Fruit fly (Drosophila melanogaster): ENCODE data around the gene Rpt3.
A peak's percentile ranks its signal among the peaks of the same experiment; 100 is the strongest.

The Rpt3 gene

DNA sequence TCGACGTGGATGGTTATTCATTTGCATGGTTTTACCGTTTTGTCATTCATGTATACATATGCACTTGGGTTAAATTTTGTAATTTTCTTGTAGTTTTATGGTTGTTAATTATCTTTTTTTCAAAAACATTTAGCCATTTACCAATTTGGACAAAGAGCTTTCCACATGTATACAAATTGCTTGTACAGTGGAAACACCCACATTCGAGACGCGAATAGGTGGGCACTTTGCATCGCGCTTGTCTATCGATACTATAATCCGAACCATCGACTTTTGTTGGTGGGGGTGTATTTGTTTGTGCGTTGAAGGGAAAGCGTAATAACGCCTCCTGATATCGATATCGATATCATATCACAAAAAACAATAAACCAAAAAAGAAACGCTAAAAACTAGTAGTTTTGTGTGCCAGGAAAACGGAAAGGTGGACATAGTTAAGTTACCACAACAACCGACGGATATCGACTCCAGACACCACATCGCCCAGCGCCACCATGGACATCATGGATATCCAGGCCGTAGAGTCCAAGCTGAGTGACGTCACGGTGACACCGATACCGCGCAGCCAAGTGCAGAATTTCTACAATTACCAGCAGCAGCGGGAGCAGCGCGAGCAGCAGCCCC, 12.8 kb downstream of the Rpt3 start, which contains the start of gene CDK2AP1 (continued):
- TF ChIP-seq CG5953 (GFP tag; IDR thresholded peaks at IDR 0.05) (no peak), Lim3 (GFP tag; IDR thresholded peaks at IDR 0.05) (no peak), CG12104 (GFP tag; optimal IDR thresholded peaks at IDR 0.05) (no peak), dmrt99B (tag; optimal IDR thresholded peaks at IDR 0.05) (no peak), CG7928 (GFP tag; optimal IDR thresholded peaks at IDR 0.05) (no peak), az2 (GFP tag; optimal IDR thresholded peaks at IDR 0.05) (peak; percentile 16), Meics (GFP tag; optimal IDR thresholded peaks at IDR 0.05) (peak; percentile 0), br (optimal IDR thresholded peaks at IDR 0.05) (no peak), CG2678 (tag; optimal IDR thresholded peaks at IDR 0.05) (peak; percentile 35), kay (GFP tag; optimal IDR thresholded peaks at IDR 0.05) (no peak), zfh1 (GFP tag; IDR thresholded peaks at IDR 0.05) (no peak), CG2129 (GFP tag; IDR thresholded peaks at IDR 0.05; ENCODE audit: partially characterized antibody) (peak; percentile 27; the same call in 1 of the 2 replicates), onecut (GFP tag; IDR thresholded peaks at IDR 0.05) (peak; percentile 15; the same call in 1 of the 2 replicates), CG17612 (GFP tag; IDR thresholded peaks at IDR 0.05) (no peak), CG15479 (GFP tag; optimal IDR thresholded peaks at IDR 0.05) (no peak), CrebB (tag; optimal IDR thresholded peaks at IDR 0.05) (no peak)

DNA sequence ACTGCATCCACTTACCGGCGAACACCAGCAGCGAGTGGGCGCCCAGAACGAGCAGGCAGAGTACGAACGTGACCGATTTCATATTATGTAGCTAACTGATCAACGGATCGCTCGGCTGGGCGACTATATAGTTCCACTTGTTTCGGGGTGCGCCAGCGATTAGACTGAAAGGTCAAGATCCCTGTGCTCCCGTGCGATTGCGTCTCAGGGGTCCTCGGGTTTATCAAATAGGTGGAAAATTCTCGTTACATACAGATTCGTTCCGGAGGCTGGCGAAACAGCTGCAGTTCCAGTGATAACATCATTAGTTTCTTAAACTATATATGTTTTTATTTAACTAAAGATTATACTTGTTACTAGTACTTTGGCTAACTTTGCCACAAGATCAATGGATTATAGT, 15.3 kb downstream of the Rpt3 start, which contains the start of gene ssp7:
ssp7 (minus strand) TSS at position 101 of the 400 bp plus-strand sequence.
- TF ChIP-seq CG34376 (GFP tag; optimal IDR thresholded peaks at IDR 0.05) (peak; percentile 20), HHEX (GFP tag; optimal IDR thresholded peaks at IDR 0.05) (no peak)

DNA sequence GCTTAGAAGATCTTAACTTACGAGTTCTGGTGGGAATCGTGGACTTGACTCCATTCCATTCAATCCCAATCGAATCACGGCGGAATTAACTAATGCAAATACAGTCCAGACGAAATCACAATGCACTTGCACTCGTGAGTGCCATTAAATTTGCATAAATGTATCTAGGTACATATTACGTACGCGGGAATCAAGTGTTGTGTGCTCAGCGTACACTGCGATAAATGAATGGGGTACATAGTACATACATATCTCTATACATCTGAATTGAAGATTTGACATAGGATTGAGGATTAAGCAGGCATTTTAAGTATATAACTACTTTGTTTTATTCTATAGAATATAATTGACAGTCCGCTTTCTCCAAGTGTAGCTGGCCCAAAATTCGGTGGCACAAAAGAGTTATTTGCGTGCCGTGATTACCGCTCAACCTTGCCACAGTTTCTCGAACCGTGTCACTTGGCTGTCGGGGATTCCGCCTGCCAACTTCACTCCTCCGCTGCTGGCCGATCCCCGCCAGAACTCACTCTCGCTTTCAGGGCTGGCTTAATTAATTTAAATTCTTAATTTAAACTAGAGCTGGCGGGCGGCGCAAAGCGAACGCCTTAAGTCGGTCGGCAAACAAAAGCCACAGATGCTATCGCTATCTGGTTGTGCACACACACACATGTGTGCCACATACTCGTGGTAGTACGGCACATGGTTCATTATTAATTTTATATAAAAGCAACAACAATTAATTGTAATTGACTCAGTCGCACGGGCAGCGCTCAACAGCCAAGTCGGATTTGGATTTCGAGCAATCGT, 17.1 kb downstream of the Rpt3 start, which contains the start of the genes CG15199 and CG15202:
CG15199 (minus strand) TSS at position 51 of the 807 bp plus-strand sequence.
CG15202 (plus strand) TSS at position 757 of the 807 bp plus-strand sequence.
- TF ChIP-seq CG7839 (tag; optimal IDR thresholded peaks at IDR 0.05) (peak; percentile 46), CG33557 (GFP tag; optimal IDR thresholded peaks at IDR 0.05) (no peak), dpn (GFP tag; optimal IDR thresholded peaks at IDR 0.05) (peak in 1 of 2 experiments; percentile 8), dmrt99B (tag; optimal IDR thresholded peaks at IDR 0.05) (peak; percentile 50)

DNA sequence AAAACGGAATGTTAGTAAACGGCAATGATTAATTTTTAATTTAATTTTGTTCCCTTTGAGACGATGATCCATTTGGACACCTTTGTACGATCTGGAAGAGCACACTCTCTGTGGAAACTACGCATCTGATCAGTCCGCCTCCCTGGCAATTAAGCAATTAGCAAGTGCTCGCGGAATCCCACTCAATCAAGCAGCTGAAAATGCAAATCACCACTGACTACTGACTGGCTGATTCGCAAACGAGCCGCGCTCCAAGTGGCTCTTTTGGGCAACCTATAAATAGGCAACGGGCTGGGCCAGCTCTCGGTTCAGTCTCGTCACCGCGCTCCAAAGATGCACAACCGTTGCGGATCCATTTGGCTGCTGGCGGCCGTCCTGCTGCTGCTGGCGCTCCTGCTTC, 18.9 kb downstream of the Rpt3 start, which contains the start of gene CG15201:
CG15201 (plus strand) TSS at position 301 of the 400 bp plus-strand sequence.
- TF ChIP-seq z (GFP tag; IDR thresholded peaks at IDR 0.05), result 0 out of 3 replicates have a peak, but pooled peaks have one; percentile 25
- no peak for TF ChIP-seq stc (GFP tag; IDR thresholded peaks at IDR 0.05)

DNA sequence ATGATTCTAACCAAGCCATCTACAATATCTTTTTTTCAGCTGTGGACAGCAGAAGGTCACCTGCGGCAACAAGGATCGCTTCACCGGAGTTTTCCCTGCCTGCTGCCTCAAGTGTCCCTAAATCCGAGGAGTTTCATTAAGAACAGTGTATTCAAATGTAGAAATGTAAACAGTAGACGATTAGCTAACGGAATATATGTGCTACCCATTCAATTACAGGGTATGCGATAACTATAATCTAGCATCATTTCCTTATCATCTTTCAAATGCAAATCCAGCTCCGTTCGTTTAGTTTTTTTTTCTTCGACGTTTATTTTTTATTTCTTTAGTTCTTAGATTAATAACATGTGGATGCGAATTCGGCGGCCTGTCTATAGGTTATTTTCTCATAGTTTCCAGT, 19.7 kb downstream of the Rpt3 start:
- TF ChIP-seq D19B (GFP tag; optimal IDR thresholded peaks at IDR 0.05) (peak; percentile 43), nerfin-1 (tag; optimal IDR thresholded peaks at IDR 0.05) (no peak), Aef1 (GFP tag; IDR thresholded peaks at IDR 0.05) (no peak), Eip74EF (GFP tag; optimal IDR thresholded peaks at IDR 0.05) (no peak), CG2199 (GFP tag; IDR thresholded peaks at IDR 0.05) (0 out of 3 replicates have a peak, but pooled peaks have one; percentile 63), sc (optimal IDR thresholded peaks at IDR 0.05) (no peak), sc (GFP tag; optimal IDR thresholded peaks at IDR 0.05) (no peak), Ssrp (tag; optimal IDR thresholded peaks at IDR 0.05) (no peak), Hr51 (GFP tag; optimal IDR thresholded peaks at IDR 0.05) (no peak), CG16813 (GFP tag; IDR thresholded peaks at IDR 0.05; ENCODE audit: partially characterized antibody) (peak; percentile 56), zfh1 (GFP tag; IDR thresholded peaks at IDR 0.05) (no peak), vnd (GFP tag; IDR thresholded peaks at IDR 0.05; ENCODE audit: partially characterized antibody) (0 out of 3 replicates have a peak, but pooled peaks have one; percentile 16), cad (GFP tag; optimal IDR thresholded peaks at IDR 0.05) (no peak), kah (GFP tag; optimal IDR thresholded peaks at IDR 0.05) (no peak), BEAF-32 (GFP tag; optimal IDR thresholded peaks at IDR 0.05) (no peak), lov (optimal IDR thresholded peaks at IDR 0.05) (no peak), lov (GFP tag; IDR thresholded peaks at IDR 0.05) (no peak), CG7963 (GFP tag; IDR thresholded peaks at IDR 0.05; ENCODE audit: partially characterized antibody) (0 out of 3 replicates have a peak, but pooled peaks have one; percentile 33), CG14860 (GFP tag; IDR thresholded peaks at IDR 0.05; ENCODE audit: partially characterized antibody) (peak; percentile 50; the same call in 1 of the 3 replicates)
